Worm (Caenorhabditis elegans): ENCODE data around the gene Y22D7AL.11.

Gene Y22D7AL.11

ce11 chrIII:1680393-1680792 lies 46.2 kb upstream of the Y22D7AL.11 start:
- no peak for TF ChIP-seq lin-13 (GFP tag; optimal IDR thresholded peaks at IDR 0.05)
- no peak for TF ChIP-seq unc-39 (tag; optimal IDR thresholded peaks at IDR 0.05)
- TF ChIP-seq sma-9 (GFP tag; optimal IDR thresholded peaks at IDR 0.05) = no peak
- TF ChIP-seq sma-9 (tag; optimal IDR thresholded peaks at IDR 0.05) = no peak
- TF ChIP-seq skn-1 (tag; optimal IDR thresholded peaks at IDR 0.05) = no peak
- TF ChIP-seq elt-1 (tag; optimal IDR thresholded peaks at IDR 0.05) = no peak
- TF ChIP-seq unc-62 (GFP tag; optimal IDR thresholded peaks at IDR 0.05) = no peak
- no peak for TF ChIP-seq snpc-4 (tag; optimal IDR thresholded peaks at IDR 0.05)
- TF ChIP-seq gmeb-1 (tag; optimal IDR thresholded peaks at IDR 0.05) = no peak
- no peak for TF ChIP-seq nhr-10 (tag; optimal IDR thresholded peaks at IDR 0.05)
- TF ChIP-seq egl-27 (tag; optimal IDR thresholded peaks at IDR 0.05) = no peak
- TF ChIP-seq aly-2 (tag; optimal IDR thresholded peaks at IDR 0.05) = no peak
- no peak for TF ChIP-seq nhr-237 (tag; optimal IDR thresholded peaks at IDR 0.05)
- no peak for TF ChIP-seq sma-3 (GFP tag; optimal IDR thresholded peaks at IDR 0.05)
- no peak for TF ChIP-seq mab-5 (tag; optimal IDR thresholded peaks at IDR 0.05)
- TF ChIP-seq nhr-6 (tag; optimal IDR thresholded peaks at IDR 0.05) = no peak
- no peak for TF ChIP-seq mbf-1 (tag; optimal IDR thresholded peaks at IDR 0.05)
- TF ChIP-seq crh-2 (tag; optimal IDR thresholded peaks at IDR 0.05) = no peak
- no peak for TF ChIP-seq blmp-1 (tag; optimal IDR thresholded peaks at IDR 0.05; ENCODE audit: insufficient read depth)

ce11 chrIII:1678671-1679070 lies 44.5 kb upstream of the Y22D7AL.11 start:
- TF ChIP-seq F13H6.1 (tag; optimal IDR thresholded peaks at IDR 0.05) = peak; percentile 9
- no peak for TF ChIP-seq blmp-1 (tag; optimal IDR thresholded peaks at IDR 0.05; ENCODE audit: insufficient read depth)
- no peak for TF ChIP-seq peb-1 (tag; optimal IDR thresholded peaks at IDR 0.05)
- no peak for TF ChIP-seq lin-11 (tag; optimal IDR thresholded peaks at IDR 0.05)

ce11 chrIII:1676588-1676987 lies 42.4 kb upstream of the Y22D7AL.11 start, which contains the start of gene Y22D7AR.6:
Gene Y22D7AR.6 (minus strand): TSS chrIII:1676721.
- no peak for TF ChIP-seq nhr-77 (tag; optimal IDR thresholded peaks at IDR 0.05)
- TF ChIP-seq alr-1 (tag; optimal IDR thresholded peaks at IDR 0.05) = no peak
- TF ChIP-seq lin-11 (tag; optimal IDR thresholded peaks at IDR 0.05) = no peak
- no peak for TF ChIP-seq nhr-25 (tag; optimal IDR thresholded peaks at IDR 0.05)
- no peak for TF ChIP-seq unc-55 (GFP tag; optimal IDR thresholded peaks at IDR 0.05)
- no peak for TF ChIP-seq nhr-10 (tag; optimal IDR thresholded peaks at IDR 0.05)
- TF ChIP-seq nhr-12 (tag; optimal IDR thresholded peaks at IDR 0.05) = no peak
- TF ChIP-seq nhr-129 (tag; optimal IDR thresholded peaks at IDR 0.05) = no peak
- TF ChIP-seq blmp-1 (tag; optimal IDR thresholded peaks at IDR 0.05; ENCODE audit: insufficient read depth) = no peak
- no peak for TF ChIP-seq C34F6.9 (tag; optimal IDR thresholded peaks at IDR 0.05)
- no peak for TF ChIP-seq F13H6.1 (tag; optimal IDR thresholded peaks at IDR 0.05)
- TF ChIP-seq skn-1 (tag; optimal IDR thresholded peaks at IDR 0.05) = no peak
- no peak for TF ChIP-seq ceh-16 (tag; optimal IDR thresholded peaks at IDR 0.05)
- TF ChIP-seq elt-3 (tag; optimal IDR thresholded peaks at IDR 0.05) = no peak

- TF ChIP-seq ztf-1 (GFP tag; conservative IDR thresholded peaks at IDR 0.05) = no peak
These were observed 40.6 kb upstream of the Y22D7AL.11 start for ce11 chrIII:1674760-1675159.

ce11 chrIII:1673320-1673719 lies 39.1 kb upstream of the Y22D7AL.11 start:
- TF ChIP-seq blmp-1 (tag; optimal IDR thresholded peaks at IDR 0.05; ENCODE audit: insufficient read depth) (no peak), F13H6.1 (tag; optimal IDR thresholded peaks at IDR 0.05) (no peak), nhr-10 (tag; optimal IDR thresholded peaks at IDR 0.05) (no peak), R02D3.7 (tag; optimal IDR thresholded peaks at IDR 0.05) (no peak), nhr-11 (tag; optimal IDR thresholded peaks at IDR 0.05) (no peak), nhr-6 (tag; optimal IDR thresholded peaks at IDR 0.05) (no peak), lin-39 (tag; optimal IDR thresholded peaks at IDR 0.05) (no peak), ztf-4 (tag; optimal IDR thresholded peaks at IDR 0.05) (no peak), skn-1 (tag; optimal IDR thresholded peaks at IDR 0.05) (no peak), ztf-11 (tag; optimal IDR thresholded peaks at IDR 0.05) (no peak), mbf-1 (tag; optimal IDR thresholded peaks at IDR 0.05) (no peak)
